Fruit fly (Drosophila melanogaster): ENCODE results near the gene CG14966.

DNA sequence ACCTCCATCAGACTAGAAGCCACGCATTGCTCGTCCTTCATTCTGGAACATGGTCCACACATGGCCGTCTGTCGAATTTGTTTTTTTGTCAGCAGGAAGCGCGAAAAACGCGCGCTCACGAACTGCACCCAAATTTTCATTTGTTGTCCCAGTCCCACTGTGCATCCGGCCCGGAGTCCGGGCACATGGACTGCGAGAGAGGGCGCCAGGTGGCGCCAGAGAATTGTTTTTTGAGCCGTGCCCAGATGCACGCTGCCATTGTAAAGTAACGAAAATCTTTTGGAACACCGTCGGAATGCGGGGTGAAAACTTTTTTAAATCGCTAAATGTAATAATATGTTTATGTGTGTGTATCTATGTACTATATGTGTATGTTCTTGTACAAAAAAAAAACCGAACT is 39.8 kb downstream of the CG14966 start:
- TF ChIP-seq kay (GFP tag; ENCODE audit: borderline replicate concordance) = no peak
- TF ChIP-seq bab1 (GFP tag; optimal IDR thresholded peaks at IDR 0.05) = no peak
- TF ChIP-seq CG14711 (tag; optimal IDR thresholded peaks at IDR 0.05) = no peak
- no peak for TF ChIP-seq Crg-1 (GFP tag; optimal IDR thresholded peaks at IDR 0.05)

Data from whole organism, adult.